Fruit fly (Drosophila melanogaster) whole organism, embryonic: ENCODE data around the gene isoQC.

Experiments
- Asciz ChIP-seq: fragments of 200-800 bp; sonication (Bioruptor generic); optimal IDR thresholded peaks from 2 replicates; lab custom pipeline; 2017; ENCODE audit warnings: missing biosample characterization, mild to moderate bottlenecking, missing genetic modification characterization, missing genetic modification reagents
- CG10565 ChIP-seq: fragments of 200-800 bp; sonication (Bioruptor generic); optimal IDR thresholded peaks from 3 replicates; lab custom pipeline; 2016; ENCODE audit warnings: missing biosample characterization, mild to moderate bottlenecking, missing genetic modification characterization
- CG11696 ChIP-seq: fragments of 200-800 bp; sonication (Bioruptor generic); IDR thresholded peaks from 2 replicates; pipeline ENCODE4 v1.3.6; 2022; ENCODE audit warnings: missing biosample characterization, missing genetic modification characterization
- CG12236 ChIP-seq: fragments of 200-800 bp; sonication (Bioruptor generic); optimal IDR thresholded peaks from 2 replicates; lab custom pipeline; 2016; ENCODE audit warnings: missing biosample characterization, missing genetic modification characterization
- CG13123 ChIP-seq: fragments of 200-800 bp; sonication (Bioruptor generic); optimal IDR thresholded peaks from 2 replicates; lab custom pipeline; 2016; ENCODE audit warnings: missing biosample characterization, missing genetic modification characterization
- CG13894 ChIP-seq: fragments of 200-800 bp; sonication (Bioruptor generic); optimal IDR thresholded peaks from 3 replicates; lab custom pipeline; 2018; ENCODE audit warnings: missing biosample characterization, mild to moderate bottlenecking, missing genetic modification characterization, moderate library complexity
- CG15696 ChIP-seq: fragments of 200-800 bp; sonication (Bioruptor generic); optimal IDR thresholded peaks from 2 replicates; lab custom pipeline; 2019; ENCODE audit warnings: missing biosample characterization, mild to moderate bottlenecking, missing genetic modification characterization, moderate library complexity
- CG17186 ChIP-seq: fragments of 200-800 bp; sonication (Bioruptor generic); optimal IDR thresholded peaks from 3 replicates; lab custom pipeline; 2017; ENCODE audit warnings: missing biosample characterization, missing genetic modification reagents, missing genetic modification characterization
- CG17328 ChIP-seq: fragments of 200-800 bp; sonication (Bioruptor generic); IDR thresholded peaks from 2 replicates; pipeline ENCODE4 v1.3.6; 2022; ENCODE audit warnings: missing biosample characterization, missing genetic modification characterization
- CG31441 ChIP-seq: fragments of 200-800 bp; sonication (Bioruptor generic); IDR thresholded peaks from 2 replicates; pipeline ENCODE4 v1.3.6; 2022; ENCODE audit warnings: missing biosample characterization, missing genetic modification characterization
- CG3163 ChIP-seq: fragments of 200-800 bp; sonication (Bioruptor generic); optimal IDR thresholded peaks from 3 replicates; lab custom pipeline; 2016; ENCODE audit warnings: missing biosample characterization, missing genetic modification characterization
- CG32772 ChIP-seq: fragments of 200-800 bp; sonication (Bioruptor generic); IDR thresholded peaks from 2 replicates; pipeline ENCODE4 v1.3.6; 2022; ENCODE audit warnings: missing biosample characterization, missing genetic modification characterization
- CG3407 ChIP-seq: fragments of 200-800 bp; sonication (Bioruptor generic); optimal IDR thresholded peaks from 2 replicates; lab custom pipeline; 2018; ENCODE audit warnings: missing biosample characterization, mild to moderate bottlenecking, missing genetic modification characterization
- CG34422 ChIP-seq: fragments of 200-800 bp; sonication (Bioruptor generic); IDR thresholded peaks from 3 replicates; pipeline ENCODE4 v1.3.6; 2022; ENCODE audit warnings: missing biosample characterization, missing genetic modification characterization
- CG4820 ChIP-seq: fragments of 200-800 bp; sonication (Bioruptor generic); optimal IDR thresholded peaks from 3 replicates; lab custom pipeline; 2016; ENCODE audit warnings: missing biosample characterization, missing genetic modification characterization
- CG4854 ChIP-seq: fragments of 200-800 bp; sonication (Bioruptor generic); optimal IDR thresholded peaks from 2 replicates; lab custom pipeline; 2016; ENCODE audit warnings: missing biosample characterization, missing genetic modification characterization, inconsistent platforms
- CG7271 ChIP-seq: fragments of 200-800 bp; sonication (Bioruptor generic); optimal IDR thresholded peaks from 2 replicates; lab custom pipeline; 2018; ENCODE audit warnings: missing biosample characterization, mild to moderate bottlenecking, missing genetic modification characterization, moderate library complexity
- CG7786 ChIP-seq: fragments of 200-800 bp; sonication (Bioruptor generic); optimal IDR thresholded peaks from 2 replicates; lab custom pipeline; 2016; ENCODE audit warnings: missing biosample characterization, missing genetic modification characterization
- CG8089 ChIP-seq: fragments of 200-800 bp; sonication (Bioruptor generic); optimal IDR thresholded peaks from 3 replicates; lab custom pipeline; 2016; ENCODE audit warnings: missing biosample characterization, missing genetic modification characterization
- CG8924 ChIP-seq: fragments of 200-800 bp; optimal IDR thresholded peaks from 3 replicates; lab custom pipeline; 2019; ENCODE audit warnings: missing biosample characterization, mild to moderate bottlenecking, missing genetic modification characterization, moderate library complexity
- CG9437 ChIP-seq: fragments of 200-800 bp; sonication (Bioruptor generic); optimal IDR thresholded peaks from 2 replicates; lab custom pipeline; 2018; ENCODE audit warnings: missing biosample characterization, mild to moderate bottlenecking, missing genetic modification characterization
- D19B ChIP-seq: fragments of 200-800 bp; sonication (Bioruptor generic); optimal IDR thresholded peaks from 2 replicates; lab custom pipeline; 2017; ENCODE audit warnings: missing biosample characterization, mild to moderate bottlenecking, missing genetic modification characterization
- GATAe ChIP-seq: fragments of 200-800 bp; sonication (Bioruptor generic); conservative IDR thresholded peaks from 2 replicates; pipeline ENCODE4 v1.3.6; 2022; ENCODE audit warnings: missing biosample characterization, missing genetic modification characterization
- Kr ChIP-seq: fragments of 200-800 bp; sonication (Bioruptor generic); optimal IDR thresholded peaks from 2 replicates; lab custom pipeline; 2017; ENCODE audit warnings: missing biosample characterization, mild to moderate bottlenecking, missing genetic modification characterization
- Nf-YB ChIP-seq: fragments of 200-800 bp; sonication (Bioruptor generic); optimal IDR thresholded peaks from 3 replicates; lab custom pipeline; 2019; ENCODE audit warnings: missing biosample characterization, mild to moderate bottlenecking, missing genetic modification characterization, moderate library complexity
- Opbp ChIP-seq: fragments of 200-800 bp; sonication (Bioruptor generic); IDR thresholded peaks from 3 replicates; pipeline ENCODE4 v1.3.6; 2022; ENCODE audit warnings: missing biosample characterization, missing genetic modification characterization; ENCODE audit not compliant: partially characterized antibody
- PHDP ChIP-seq: fragments of 200-800 bp; sonication (Bioruptor generic); optimal IDR thresholded peaks from 3 replicates; lab custom pipeline; 2018; ENCODE audit warnings: missing biosample characterization, mild to moderate bottlenecking, missing genetic modification characterization, moderate library complexity
- Pdp1 ChIP-seq, 2 experiments: fragments of 200-800 bp; sonication (Bioruptor generic); optimal IDR thresholded peaks; 3 replicates each; lab custom pipeline; 2016; ENCODE audit warnings: missing biosample characterization in 2 of 2, missing genetic modification characterization in 2 of 2, mild to moderate bottlenecking in 1 of 2, moderate library complexity in 1 of 2
- Ravus ChIP-seq: fragments of 200-800 bp; sonication (Bioruptor generic); IDR thresholded peaks from 2 replicates; pipeline ENCODE4 v1.3.6; 2022; ENCODE audit warnings: missing biosample characterization, missing genetic modification characterization
- YL-1 ChIP-seq: fragments of 200-800 bp; sonication (Bioruptor generic); optimal IDR thresholded peaks from 3 replicates; lab custom pipeline; 2017; ENCODE audit warnings: missing biosample characterization, mild to moderate bottlenecking, missing genetic modification characterization
- amos ChIP-seq: fragments of 200-800 bp; sonication (Bioruptor generic); IDR thresholded peaks from 2 replicates; pipeline ENCODE4 v1.3.6; 2022; ENCODE audit warnings: missing biosample characterization, missing genetic modification characterization; ENCODE audit not compliant: partially characterized antibody
- bowl ChIP-seq: fragments of 200-800 bp; sonication (Bioruptor generic); IDR thresholded peaks from 2 replicates; pipeline ENCODE4 v1.3.6; 2022; ENCODE audit warnings: missing biosample characterization, missing genetic modification characterization
- cad ChIP-seq: fragments of >200 bp; optimal IDR thresholded peaks from 2 replicates; lab custom pipeline; 2017; ENCODE audit warnings: missing biosample characterization, missing genetic modification characterization
- dan ChIP-seq: fragments of 200-800 bp; sonication (Bioruptor generic); IDR thresholded peaks from 2 replicates; pipeline ENCODE4 v1.3.6; 2022; ENCODE audit warnings: missing biosample characterization, missing genetic modification characterization
- eve ChIP-seq, 2 experiments: fragments of >200 bp; optimal IDR thresholded peaks; 2 replicates each; lab custom pipeline; 2017; ENCODE audit warnings: missing biosample characterization in 2 of 2, missing genetic modification characterization in 2 of 2
- gem ChIP-seq: fragments of 200-800 bp; sonication (Bioruptor generic); optimal IDR thresholded peaks from 2 replicates; lab custom pipeline; 2019; ENCODE audit warnings: missing biosample characterization, mild to moderate bottlenecking, missing genetic modification characterization, moderate library complexity
- grn ChIP-seq: fragments of 200-800 bp; sonication (Bioruptor generic); optimal IDR thresholded peaks from 3 replicates; lab custom pipeline; 2017; ENCODE audit warnings: missing biosample characterization, missing genetic modification characterization
- gsb ChIP-seq: fragments of 200-800 bp; sonication (Bioruptor generic); IDR thresholded peaks from 2 replicates; pipeline ENCODE4 v1.3.6; 2022; ENCODE audit warnings: missing biosample characterization, missing genetic modification characterization
- gsb-n ChIP-seq: fragments of 200-800 bp; sonication (Bioruptor generic); optimal IDR thresholded peaks from 3 replicates; lab custom pipeline; 2018; ENCODE audit warnings: missing biosample characterization, mild to moderate bottlenecking, missing genetic modification characterization
- mld ChIP-seq: fragments of 200-800 bp; sonication (Bioruptor generic); IDR thresholded peaks from 3 replicates; pipeline ENCODE4 v1.3.6; 2022; ENCODE audit warnings: missing biosample characterization, missing genetic modification characterization; ENCODE audit not compliant: partially characterized antibody
- pan ChIP-seq, 4 experiments: fragments of >200 bp in 3 of 4; fragments of 200-800 bp in 1 of 4; sonication (Bioruptor generic) in 1 of 4; optimal IDR thresholded peaks in 3 of 4; IDR thresholded peaks in 1 of 4; 2 replicates each; pipeline versions ENCODE4 v1.3.6 to Lab custom; 2017 to 2022; ENCODE audit warnings: missing biosample characterization in 2 of 4, missing genetic modification characterization in 2 of 4, mixed read lengths in 1 of 4
- pnt ChIP-seq: fragments of 200-800 bp; sonication (Bioruptor generic); optimal IDR thresholded peaks from 3 replicates; lab custom pipeline; 2016; ENCODE audit warnings: missing biosample characterization, missing genetic modification characterization
- repo ChIP-seq: fragments of 200-800 bp; sonication (Bioruptor generic); optimal IDR thresholded peaks from 2 replicates; lab custom pipeline; 2016; ENCODE audit warnings: missing biosample characterization, missing genetic modification characterization
- run ChIP-seq: fragments of 200-800 bp; sonication (Bioruptor generic); optimal IDR thresholded peaks from 3 replicates; lab custom pipeline; 2018; ENCODE audit warnings: missing biosample characterization, mild to moderate bottlenecking, missing genetic modification characterization
- so ChIP-seq: fragments of 200-800 bp; sonication (Bioruptor generic); IDR thresholded peaks from 3 replicates; pipeline ENCODE4 v1.3.6; 2022; ENCODE audit warnings: missing biosample characterization, missing genetic modification characterization
- tna ChIP-seq: fragments of 200-800 bp; sonication (Bioruptor generic); IDR thresholded peaks from 2 replicates; pipeline ENCODE4 v1.3.6; 2022; ENCODE audit warnings: missing biosample characterization, missing genetic modification characterization; ENCODE audit not compliant: partially characterized antibody
- tx ChIP-seq: fragments of 200-800 bp; sonication (Bioruptor generic); optimal IDR thresholded peaks from 2 replicates; lab custom pipeline; 2016; ENCODE audit warnings: missing biosample characterization, missing genetic modification characterization
- wor ChIP-seq: fragments of 200-800 bp; sonication (Bioruptor generic); IDR thresholded peaks from 2 replicates; pipeline ENCODE4 v1.3.6; 2022; ENCODE audit warnings: missing biosample characterization, missing genetic modification characterization

isoQC gene

DNA sequence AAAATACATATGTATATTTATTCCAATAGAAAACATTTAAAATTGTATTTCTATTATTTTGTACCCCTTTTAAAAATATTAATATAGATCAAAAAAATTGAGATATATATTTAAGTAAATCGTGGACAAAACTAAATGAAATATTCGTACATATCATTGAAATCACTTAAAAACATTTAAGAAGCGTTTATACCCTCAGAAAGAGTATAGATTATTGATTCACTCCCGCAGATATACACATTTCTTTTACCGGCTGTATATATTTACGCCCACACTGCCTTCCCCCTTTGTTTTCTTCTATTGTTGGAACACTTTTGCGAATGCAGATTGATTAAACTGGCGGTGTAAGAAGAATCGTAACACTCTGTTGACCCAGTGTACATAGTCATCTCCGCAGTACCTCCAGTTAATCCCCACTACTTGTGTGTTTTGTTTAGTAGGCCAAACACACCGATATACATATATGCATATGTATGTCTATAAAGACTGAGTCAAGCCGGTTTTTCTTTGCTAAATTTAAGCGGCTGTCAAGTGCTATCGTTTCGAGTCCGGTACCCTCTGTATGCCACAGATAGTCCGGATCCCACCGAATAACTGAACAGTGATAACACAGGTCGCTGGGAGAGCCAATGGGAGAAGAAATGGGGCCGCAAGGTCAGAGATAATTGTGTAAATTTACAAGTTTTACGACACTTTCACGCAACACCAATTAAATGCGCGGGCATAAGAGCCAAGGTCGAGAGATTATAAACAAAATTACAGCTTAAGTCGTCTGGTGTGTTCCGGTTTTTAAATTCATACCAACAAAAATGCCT, 2.6 kb upstream of the isoQC start (continued):
- TF ChIP-seq CG4820 (GFP tag; lab: Kevin White, UChicago) (peak; percentile 26), CG13123 (GFP tag; lab: Kevin White, UChicago) (peak; percentile 65), eve (GFP tag; optimal IDR thresholded peaks at IDR 0.05; lab: Kevin White, UChicago) (peak in 1 of 2 experiments; percentile 64), CG15696 (tag; lab: Kevin White, UChicago) (peak; percentile 71), grn (no peak), CG34422 (peak; percentile 40; the same call in 1 of the 3 replicates), YL-1 (GFP tag; lab: Kevin White, UChicago) (no peak), gsb (GFP tag; lab: Robert Waterston, UW) (no peak), wor (GFP tag; lab: Robert Waterston, UW) (no peak), pnt (GFP tag; lab: Kevin White, UChicago) (peak; percentile 38), CG8089 (GFP tag; lab: Kevin White, UChicago) (peak; percentile 83), gsb-n (tag; lab: Kevin White, UChicago) (peak; percentile 34), D19B (GFP tag; lab: Kevin White, UChicago) (no peak), CG9437 (GFP tag; lab: Kevin White, UChicago) (peak; percentile 22), Nf-YB (GFP tag; lab: Kevin White, UChicago) (peak; percentile 33), dan (GFP tag; lab: Robert Waterston, UW) (no peak), Opbp (no peak), tx (GFP tag; lab: Kevin White, UChicago) (no peak), cad (GFP tag; lab: Kevin White, UChicago) (no peak), amos (no peak), CG3163 (GFP tag; lab: Kevin White, UChicago) (peak; percentile 43), CG7271 (tag; lab: Kevin White, UChicago) (no peak), CG10565 (no peak), repo (GFP tag; lab: Kevin White, UChicago) (peak; percentile 23), CG32772 (GFP tag; lab: Robert Waterston, UW) (no peak), pan (optimal IDR thresholded peaks at IDR 0.05; lab: Kevin White, UChicago) (no peak), pan (GFP tag; optimal IDR thresholded peaks at IDR 0.05 in 1 of 2, IDR thresholded peaks at IDR 0.05 in 1 of 2) (no peak), Asciz (peak; percentile 79), CG13894 (tag; lab: Kevin White, UChicago) (peak; percentile 12), PHDP (tag; lab: Kevin White, UChicago) (peak; percentile 42), run (tag; lab: Kevin White, UChicago) (no peak), Ravus (GFP tag; lab: Robert Waterston, UW) (no peak), Kr (GFP tag; lab: Kevin White, UChicago) (peak; percentile 83), Pdp1 (GFP tag; optimal IDR thresholded peaks at IDR 0.05; lab: Kevin White, UChicago) (peak; percentile 20 to 61), mld (no peak), CG11696 (GFP tag; lab: Robert Waterston, UW) (0 out of 2 replicates have a peak, but pooled peaks have one; percentile 56), bowl (GFP tag; lab: Robert Waterston, UW) (0 out of 2 replicates have a peak, but pooled peaks have one; percentile 22), CG31441 (GFP tag; lab: Robert Waterston, UW) (peak; percentile 61; the same call in 1 of the 2 replicates), CG3407 (GFP tag; lab: Kevin White, UChicago) (peak; percentile 77), CG17328 (GFP tag; lab: Robert Waterston, UW) (peak; percentile 32; the same call in 1 of the 2 replicates), CG7786 (peak; percentile 32), CG17186 (GFP tag; lab: Kevin White, UChicago) (no peak), CG4854 (GFP tag; lab: Kevin White, UChicago) (peak; percentile 48), GATAe (GFP tag; lab: Robert Waterston, UW) (no peak), CG8924 (tag; lab: Kevin White, UChicago) (peak; percentile 41), gem (tag; lab: Kevin White, UChicago) (peak; percentile 44), tna (GFP tag; lab: Robert Waterston, UW) (no peak), so (GFP tag; lab: Robert Waterston, UW) (0 out of 3 replicates have a peak, but pooled peaks have one; percentile 38), CG12236 (GFP tag; lab: Kevin White, UChicago) (peak; percentile 72)
